Fruit fly (Drosophila melanogaster) whole organism, embryonic: ENCODE measurements around the gene ple.

Source experiments
- Abd-B ChIP-seq: fragments of 200-800 bp; sonication (Bioruptor generic); optimal IDR thresholded peaks from 2 replicates; lab custom pipeline; 2018; ENCODE audit warnings: missing biosample characterization, mild to moderate bottlenecking, missing genetic modification characterization, moderate library complexity
- CG15696 ChIP-seq: fragments of 200-800 bp; sonication (Bioruptor generic); optimal IDR thresholded peaks from 2 replicates; lab custom pipeline; 2019; ENCODE audit warnings: missing biosample characterization, mild to moderate bottlenecking, missing genetic modification characterization, moderate library complexity
- CG2116 ChIP-seq: fragments of 200-800 bp; sonication (Bioruptor generic); optimal IDR thresholded peaks from 3 replicates; lab custom pipeline; 2018; ENCODE audit warnings: missing biosample characterization, mild to moderate bottlenecking, missing genetic modification characterization
- CG7963 ChIP-seq: fragments of 200-800 bp; sonication (Bioruptor generic); IDR thresholded peaks from 3 replicates; pipeline ENCODE4 v1.3.6; 2022; ENCODE audit warnings: missing biosample characterization, missing genetic modification characterization; ENCODE audit not compliant: partially characterized antibody
- Dll ChIP-seq: fragments of 200-800 bp; sonication (Bioruptor generic); IDR thresholded peaks from 4 replicates; pipeline ENCODE4 v1.3.6; 2022; ENCODE audit warnings: missing biosample characterization, missing genetic modification characterization; ENCODE audit not compliant: partially characterized antibody
- Hmr ChIP-seq: fragments of 200-800 bp; sonication (Bioruptor generic); optimal IDR thresholded peaks from 3 replicates; lab custom pipeline; 2017; ENCODE audit warnings: mild to moderate bottlenecking, missing biosample characterization, missing genetic modification reagents, missing genetic modification characterization
- PHDP ChIP-seq: fragments of 200-800 bp; sonication (Bioruptor generic); optimal IDR thresholded peaks from 3 replicates; lab custom pipeline; 2018; ENCODE audit warnings: missing biosample characterization, mild to moderate bottlenecking, missing genetic modification characterization, moderate library complexity
- fd3F ChIP-seq: fragments of 200-800 bp; sonication (Bioruptor generic); optimal IDR thresholded peaks from 2 replicates; lab custom pipeline; 2018; ENCODE audit warnings: missing biosample characterization, mild to moderate bottlenecking, missing genetic modification characterization, moderate library complexity
- gsb ChIP-seq: fragments of 200-800 bp; sonication (Bioruptor generic); IDR thresholded peaks from 2 replicates; pipeline ENCODE4 v1.3.6; 2022; ENCODE audit warnings: missing biosample characterization, missing genetic modification characterization
- pb ChIP-seq: fragments of 200-800 bp; sonication (Bioruptor generic); optimal IDR thresholded peaks from 3 replicates; lab custom pipeline; 2016; ENCODE audit warnings: missing biosample characterization, missing genetic modification characterization
- seq ChIP-seq: fragments of 200-800 bp; sonication (Bioruptor generic); IDR thresholded peaks from 2 replicates; pipeline ENCODE4 v1.3.6; 2022; ENCODE audit warnings: missing biosample characterization, missing genetic modification characterization
- twi ChIP-seq: fragments of 200-800 bp; optimal IDR thresholded peaks from 2 replicates; lab custom pipeline; 2019; ENCODE audit warnings: missing biosample characterization, mild to moderate bottlenecking, missing genetic modification characterization, moderate library complexity

- peak; percentile 97 for TF ChIP-seq Hmr (GFP tag; lab: Kevin White, UChicago)
- no peak for TF ChIP-seq CG7963 (GFP tag; lab: Robert Waterston, UW)
- no peak for TF ChIP-seq twi (tag; lab: Kevin White, UChicago)
- TF ChIP-seq gsb (GFP tag; lab: Robert Waterston, UW) = 0 out of 2 replicates have a peak, but pooled peaks have one; percentile 62
- TF ChIP-seq PHDP (tag; lab: Kevin White, UChicago) = peak; percentile 89
- TF ChIP-seq CG15696 (tag; lab: Kevin White, UChicago) = no peak
- peak; percentile 58 for TF ChIP-seq CG2116 (GFP tag; lab: Kevin White, UChicago)
- TF ChIP-seq Dll (GFP tag; lab: Robert Waterston, UW) = no peak
- TF ChIP-seq pb (GFP tag; lab: Kevin White, UChicago) = peak; percentile 74
- TF ChIP-seq fd3F (GFP tag; lab: Kevin White, UChicago) = peak; percentile 82
- peak; percentile 92 for TF ChIP-seq Abd-B (GFP tag; lab: Kevin White, UChicago)
- TF ChIP-seq seq (GFP tag; lab: Robert Waterston, UW) = peak; percentile 72
These were observed 10.2 kb downstream of the ple start for dm6 chr3L:6708995-6709606.
